Worm (Caenorhabditis elegans): Measurements from ENCODE around the gene npr-39.

npr-39 gene

ce11 chrV:10066769-10067168 lies at the start of gene npr-39:
TSS of gene npr-39 (plus strand) at chrV:10067069.
- no peak for TF ChIP-seq him-1 (tag; optimal IDR thresholded peaks at IDR 0.05)
- no peak for TF ChIP-seq W03F9.2 (tag; optimal IDR thresholded peaks at IDR 0.05)
- TF ChIP-seq dao-5 (tag; optimal IDR thresholded peaks at IDR 0.05): no peak

- TF ChIP-seq dao-5 (tag; optimal IDR thresholded peaks at IDR 0.05): no peak
- TF ChIP-seq W03F9.2 (tag; optimal IDR thresholded peaks at IDR 0.05): peak; percentile 15
Measured at ce11 chrV:10018291-10018690, 48.6 kb upstream of the npr-39 start.

DNA sequence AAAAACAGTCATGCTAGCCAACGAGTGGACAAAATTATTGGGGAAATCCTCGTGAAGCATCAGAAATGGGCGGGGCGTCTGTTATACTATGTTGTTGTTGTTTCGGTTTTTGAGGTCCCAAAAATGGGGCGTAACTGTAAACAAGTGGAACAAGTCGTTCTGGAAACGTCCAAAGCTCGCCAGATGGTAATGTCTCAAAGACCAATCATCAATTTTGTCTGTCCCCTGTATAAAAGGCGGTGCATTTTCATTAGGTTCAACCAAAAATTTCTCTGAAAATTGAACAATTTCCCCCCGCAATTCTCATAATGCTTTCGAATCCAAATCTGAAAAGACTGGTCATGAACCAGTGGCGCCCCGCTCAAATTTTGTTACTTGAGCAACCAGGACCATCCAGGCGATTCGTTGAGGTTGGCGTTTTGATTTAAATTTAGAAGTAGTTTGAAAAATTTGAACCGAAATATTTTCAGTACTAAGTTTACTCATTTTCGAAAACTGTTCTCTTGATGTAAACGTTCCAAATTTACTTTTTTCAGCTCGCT lies 47.7 kb upstream of the npr-39 start:
- TF ChIP-seq him-1 (tag; optimal IDR thresholded peaks at IDR 0.05) (no peak), W03F9.2 (tag; optimal IDR thresholded peaks at IDR 0.05) (no peak), dao-5 (tag; optimal IDR thresholded peaks at IDR 0.05) (no peak)

- no peak for TF ChIP-seq him-1 (tag; optimal IDR thresholded peaks at IDR 0.05)
- TF ChIP-seq W03F9.2 (tag; optimal IDR thresholded peaks at IDR 0.05): no peak
- TF ChIP-seq dao-5 (tag; optimal IDR thresholded peaks at IDR 0.05): no peak
Measured at ce11 chrV:10019934-10020333, 46.9 kb upstream of the npr-39 start.

DNA sequence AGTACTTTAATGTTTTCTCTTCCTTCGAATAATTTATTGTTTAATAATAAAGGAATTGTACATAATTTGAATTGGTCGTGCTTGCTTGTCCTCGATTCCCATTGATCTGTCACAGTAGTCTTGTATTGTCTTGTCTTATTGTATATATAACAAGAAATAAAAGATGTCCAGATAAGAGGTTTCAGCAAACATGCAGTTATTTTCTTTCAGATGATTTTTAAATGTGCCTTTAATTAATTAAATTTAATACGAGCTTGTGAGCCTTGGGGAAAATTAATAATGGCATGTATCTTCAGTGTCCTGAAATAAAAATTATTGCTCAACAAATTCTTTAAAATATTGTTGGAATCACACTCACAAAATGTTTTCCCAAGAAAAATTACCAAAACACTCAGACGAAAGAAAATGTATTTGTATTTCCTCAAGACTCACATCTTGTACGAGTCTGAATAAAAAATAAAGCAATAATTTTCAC lies 43.8 kb upstream of the npr-39 start:
- TF ChIP-seq dao-5 (tag; optimal IDR thresholded peaks at IDR 0.05) (no peak), him-1 (tag; optimal IDR thresholded peaks at IDR 0.05) (no peak), W03F9.2 (tag; optimal IDR thresholded peaks at IDR 0.05) (no peak)

DNA sequence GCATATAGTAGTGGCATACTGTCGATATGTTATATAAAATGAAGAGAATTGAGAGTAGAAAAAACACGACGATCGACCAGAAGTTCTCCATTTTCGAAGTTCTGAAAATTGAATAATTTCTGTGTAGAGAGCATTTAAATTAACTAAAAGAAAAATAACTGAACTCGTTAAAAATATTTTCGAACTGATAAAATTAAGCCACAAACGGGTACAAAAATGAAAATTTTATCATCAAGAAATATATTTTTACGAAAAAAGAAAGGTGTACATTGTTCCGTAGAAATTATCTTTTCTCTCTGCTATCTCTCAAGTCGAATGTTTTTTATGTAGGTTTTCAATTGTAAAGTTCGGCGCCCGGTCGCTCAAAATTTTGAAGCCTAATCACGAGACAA lies 35.9 kb upstream of the npr-39 start, which contains the start of gene acl-2:
TSS of gene acl-2 (minus strand) at position 101 of the 392 bp plus-strand sequence.
- no peak for TF ChIP-seq W03F9.2 (tag; optimal IDR thresholded peaks at IDR 0.05)
- TF ChIP-seq dao-5 (tag; optimal IDR thresholded peaks at IDR 0.05): no peak

DNA sequence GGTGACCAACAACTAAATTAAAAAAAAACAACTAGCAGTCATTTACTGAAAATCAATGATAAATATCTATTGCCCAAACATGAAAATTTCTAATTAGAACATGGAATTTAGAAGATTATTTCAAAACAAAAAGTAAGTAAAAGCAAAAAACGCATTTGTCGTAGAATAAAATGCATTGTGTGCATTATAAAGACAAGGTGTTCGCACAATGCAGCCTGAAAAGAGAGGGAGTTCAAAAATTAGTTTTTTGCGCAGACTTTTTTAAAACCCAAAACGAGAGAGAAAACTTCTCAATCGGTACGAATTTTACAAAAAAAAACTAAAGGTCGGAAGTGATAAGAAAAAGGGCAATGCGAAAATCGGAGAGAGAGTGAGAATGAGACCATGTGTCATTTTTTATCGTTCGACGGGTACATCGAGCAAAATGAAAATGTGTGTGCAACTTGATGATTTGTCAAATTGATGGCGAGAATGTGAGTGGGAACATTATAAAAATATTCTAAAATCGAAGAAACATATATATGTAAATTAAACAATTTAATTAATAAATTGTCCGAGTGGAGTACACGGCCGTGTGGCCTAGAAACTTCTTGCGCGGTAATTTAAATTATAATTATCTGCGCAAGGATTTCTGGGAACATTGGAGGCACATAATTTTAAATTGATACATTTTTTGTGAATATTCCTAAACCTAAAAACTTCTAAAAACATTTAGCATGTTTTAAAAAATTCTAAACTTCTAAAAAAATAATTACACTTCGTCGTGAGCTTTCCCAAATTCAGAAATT lies 35.3 kb upstream of the npr-39 start:
- no peak for TF ChIP-seq him-1 (tag; optimal IDR thresholded peaks at IDR 0.05)
- TF ChIP-seq W03F9.2 (tag; optimal IDR thresholded peaks at IDR 0.05): no peak
- TF ChIP-seq dao-5 (tag; optimal IDR thresholded peaks at IDR 0.05): no peak

ce11 chrV:10035586-10035985 lies 31.3 kb upstream of the npr-39 start:
- TF ChIP-seq dao-5 (tag; optimal IDR thresholded peaks at IDR 0.05) (no peak), W03F9.2 (tag; optimal IDR thresholded peaks at IDR 0.05) (no peak), him-1 (tag; optimal IDR thresholded peaks at IDR 0.05) (no peak)

- no peak for TF ChIP-seq him-1 (tag; optimal IDR thresholded peaks at IDR 0.05)
- TF ChIP-seq dao-5 (tag; optimal IDR thresholded peaks at IDR 0.05): no peak
- no peak for TF ChIP-seq W03F9.2 (tag; optimal IDR thresholded peaks at IDR 0.05)
Measured at ce11 chrV:10036275-10036674, 30.6 kb upstream of the npr-39 start, which contains the start of gene T06E8.2. TSS of gene T06E8.2 (minus strand) at chrV:10036413.

- TF ChIP-seq him-1 (tag; optimal IDR thresholded peaks at IDR 0.05) (no peak), dao-5 (tag; optimal IDR thresholded peaks at IDR 0.05) (no peak), W03F9.2 (tag; optimal IDR thresholded peaks at IDR 0.05) (no peak)
Measured at ce11 chrV:10037040-10037439, 29.8 kb upstream of the npr-39 start, which contains the start of gene F57A8.1. TSS of gene F57A8.1 (plus strand) at chrV:10037340.

- TF ChIP-seq dao-5 (tag; optimal IDR thresholded peaks at IDR 0.05) (no peak), W03F9.2 (tag; optimal IDR thresholded peaks at IDR 0.05) (peak; percentile 58)
Measured at ce11 chrV:10039837-10040236, 27.0 kb upstream of the npr-39 start.

DNA sequence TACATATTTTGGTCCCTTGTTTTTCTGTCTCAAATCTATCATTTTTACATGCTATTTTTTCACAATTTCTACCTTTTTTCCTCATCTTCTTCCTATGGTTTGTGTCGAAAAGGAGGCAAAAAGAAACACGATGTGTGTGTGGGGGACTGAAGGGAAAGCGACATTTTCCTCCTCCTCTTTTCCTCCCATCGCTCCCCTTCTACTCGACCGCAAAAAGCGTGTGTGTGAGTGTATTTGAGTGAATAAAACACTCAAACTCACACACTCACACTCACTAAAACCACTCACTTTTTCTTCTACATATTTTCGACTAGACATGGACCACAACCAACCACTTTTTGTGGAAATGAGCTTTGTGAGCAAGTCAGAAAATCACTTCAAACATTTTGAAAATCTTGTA lies 25.4 kb upstream of the npr-39 start:
- TF ChIP-seq him-1 (tag; optimal IDR thresholded peaks at IDR 0.05) (no peak), dao-5 (tag; optimal IDR thresholded peaks at IDR 0.05) (no peak), W03F9.2 (tag; optimal IDR thresholded peaks at IDR 0.05) (no peak)

- TF ChIP-seq him-1 (tag; optimal IDR thresholded peaks at IDR 0.05) (peak; percentile 29), W03F9.2 (tag; optimal IDR thresholded peaks at IDR 0.05) (no peak), dao-5 (tag; optimal IDR thresholded peaks at IDR 0.05) (no peak)
Measured at ce11 chrV:10042254-10042653, 24.6 kb upstream of the npr-39 start.

DNA sequence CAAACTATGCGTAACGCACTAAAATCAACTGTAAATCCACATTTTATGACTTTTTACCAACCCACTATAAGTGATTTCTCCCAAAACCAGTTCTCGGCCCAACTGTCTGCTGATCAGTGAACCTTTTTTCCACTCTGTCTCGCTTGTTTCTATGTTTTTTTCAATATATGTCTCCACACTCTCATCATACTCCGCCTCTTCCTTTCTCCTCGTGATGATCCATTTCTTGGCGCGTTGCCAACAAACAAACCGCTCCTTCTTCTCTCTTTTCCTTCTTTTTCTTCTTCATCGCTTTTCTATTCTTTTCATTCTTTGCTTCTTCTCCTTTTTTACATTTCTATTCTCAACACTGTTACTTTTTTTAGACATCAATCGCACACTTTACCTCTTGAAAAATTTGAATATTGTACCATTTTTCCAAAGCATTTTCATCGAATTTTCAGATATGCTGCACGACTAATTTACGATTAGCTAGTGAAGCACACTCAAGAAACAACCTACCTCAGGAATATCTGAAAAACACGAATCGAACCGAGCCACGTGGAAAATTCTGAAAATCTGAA lies 23.6 kb upstream of the npr-39 start, which contains the start of gene T06E8.8:
TSS of gene T06E8.8 (plus strand) at position 513 of the 563 bp plus-strand sequence.
- no peak for TF ChIP-seq dao-5 (tag; optimal IDR thresholded peaks at IDR 0.05)
- no peak for TF ChIP-seq him-1 (tag; optimal IDR thresholded peaks at IDR 0.05)
- TF ChIP-seq W03F9.2 (tag; optimal IDR thresholded peaks at IDR 0.05): no peak
